Worm (Caenorhabditis elegans) whole organism, L2 larva: ENCODE data around the gene hsp-6.

ENCODE experiments used
- C34F6.9 ChIP-seq: fragments of 150-350 bp; optimal IDR thresholded peaks from 2 replicates; lab custom pipeline; 2014; ENCODE audit warnings: missing biosample characterization, missing genetic modification characterization
- F13H6.1 ChIP-seq: sonication (generic microtip); optimal IDR thresholded peaks from 2 replicates; lab custom pipeline; 2016; ENCODE audit warnings: missing genetic modification characterization, missing compliant biosample characterization
- R02D3.7 ChIP-seq: fragments of 150-350 bp; optimal IDR thresholded peaks from 2 replicates; lab custom pipeline; 2014; ENCODE audit warnings: missing biosample characterization, missing genetic modification characterization
- Y55F3AM.14 ChIP-seq: fragments of 200-800 bp; sonication (Bioruptor generic); optimal IDR thresholded peaks from 2 replicates; lab custom pipeline; 2018; ENCODE audit warnings: mild to moderate bottlenecking, missing genetic modification characterization, missing compliant biosample characterization
- ZK546.5 ChIP-seq: sonication (generic microtip); optimal IDR thresholded peaks from 2 replicates; lab custom pipeline; 2017; ENCODE audit warnings: missing biosample characterization, missing genetic modification characterization
- alr-1 ChIP-seq: fragments of 150-350 bp; optimal IDR thresholded peaks from 2 replicates; lab custom pipeline; 2014; ENCODE audit warnings: missing biosample characterization, missing genetic modification characterization
- aly-2 ChIP-seq: fragments of 150-350 bp; optimal IDR thresholded peaks from 2 replicates; lab custom pipeline; 2014; ENCODE audit warnings: missing biosample characterization, missing genetic modification characterization
- ama-1 ChIP-seq: fragments of 150-350 bp; optimal IDR thresholded peaks from 2 replicates; lab custom pipeline; 2018; ENCODE audit warnings: inconsistent platforms
- blmp-1 ChIP-seq: sonication (generic microtip); optimal IDR thresholded peaks from 2 replicates; lab custom pipeline; 2017; ENCODE audit warnings: missing genetic modification characterization, mild to moderate bottlenecking, missing compliant biosample characterization, antibody characterized with exemption, moderate library complexity; ENCODE audit not compliant: insufficient read depth
- ceh-16 ChIP-seq: fragments of 150-350 bp; optimal IDR thresholded peaks from 2 replicates; lab custom pipeline; 2014; ENCODE audit warnings: missing biosample characterization, missing genetic modification characterization
- ceh-82 ChIP-seq: fragments of 150-350 bp; optimal IDR thresholded peaks from 2 replicates; lab custom pipeline; 2014; ENCODE audit warnings: missing biosample characterization, missing genetic modification characterization
- crh-2 ChIP-seq: sonication (generic microtip); optimal IDR thresholded peaks from 2 replicates; lab custom pipeline; 2017; ENCODE audit warnings: missing biosample characterization, missing genetic modification characterization
- dmd-4 ChIP-seq: sonication (generic microtip); optimal IDR thresholded peaks from 2 replicates; lab custom pipeline; 2017; ENCODE audit warnings: missing biosample characterization, missing genetic modification characterization
- egl-27 ChIP-seq: sonication (generic microtip); optimal IDR thresholded peaks from 3 replicates; lab custom pipeline; 2017; ENCODE audit warnings: missing biosample characterization, missing genetic modification reagents, missing genetic modification characterization
- elt-1 ChIP-seq: fragments of 150-350 bp; optimal IDR thresholded peaks from 2 replicates; lab custom pipeline; 2014; ENCODE audit warnings: missing biosample characterization, missing genetic modification characterization
- elt-3 ChIP-seq: sonication (generic microtip); optimal IDR thresholded peaks from 2 replicates; lab custom pipeline; 2017; ENCODE audit warnings: missing biosample characterization, missing genetic modification characterization
- fos-1 ChIP-seq: fragments of 150-350 bp; optimal IDR thresholded peaks from 2 replicates; lab custom pipeline; 2014; ENCODE audit warnings: missing biosample characterization, missing genetic modification characterization
- gmeb-1 ChIP-seq: fragments of 150-350 bp; optimal IDR thresholded peaks from 2 replicates; lab custom pipeline; 2014; ENCODE audit warnings: missing biosample characterization, missing genetic modification characterization
- lin-11 ChIP-seq: fragments of 150-350 bp; sonication (generic microtip); optimal IDR thresholded peaks from 2 replicates; lab custom pipeline; 2014; ENCODE audit warnings: missing biosample characterization, missing genetic modification characterization, inconsistent platforms, mixed read lengths
- lin-13 ChIP-seq: fragments of 150-350 bp; optimal IDR thresholded peaks from 2 replicates; lab custom pipeline; 2014; ENCODE audit warnings: missing biosample characterization, missing genetic modification reagents, missing genetic modification characterization
- lin-39 ChIP-seq: fragments of 150-350 bp; optimal IDR thresholded peaks from 2 replicates; lab custom pipeline; 2014; ENCODE audit warnings: missing biosample characterization, missing genetic modification reagents, missing genetic modification characterization
- lsy-2 ChIP-seq, 2 experiments: fragments of 150-350 bp in 1 of 2; sonication (generic microtip) in 1 of 2; optimal IDR thresholded peaks; 2 replicates each; lab custom pipeline; 2014 to 2017; ENCODE audit warnings: missing biosample characterization in 2 of 2, missing genetic modification characterization in 2 of 2
- mab-5 ChIP-seq: fragments of 150-350 bp; optimal IDR thresholded peaks from 2 replicates; lab custom pipeline; 2014; ENCODE audit warnings: missing biosample characterization, missing genetic modification characterization
- mdl-1 ChIP-seq, 2 experiments: fragments of 150-350 bp in 1 of 2; sonication (generic microtip) in 1 of 2; optimal IDR thresholded peaks; 2 replicates each; lab custom pipeline; 2017; ENCODE audit warnings: missing biosample characterization in 2 of 2, missing genetic modification characterization in 2 of 2
- nhr-10 ChIP-seq: sonication (generic microtip); optimal IDR thresholded peaks from 2 replicates; lab custom pipeline; 2017; ENCODE audit warnings: missing biosample characterization, missing genetic modification characterization
- nhr-11 ChIP-seq: fragments of 150-350 bp; optimal IDR thresholded peaks from 2 replicates; lab custom pipeline; 2014; ENCODE audit warnings: missing biosample characterization, missing genetic modification characterization
- nhr-12 ChIP-seq: fragments of 150-350 bp; optimal IDR thresholded peaks from 2 replicates; lab custom pipeline; 2014; ENCODE audit warnings: missing biosample characterization, missing genetic modification characterization
- nhr-129 ChIP-seq: fragments of 150-350 bp; optimal IDR thresholded peaks from 2 replicates; lab custom pipeline; 2014; ENCODE audit warnings: missing biosample characterization, missing genetic modification characterization
- nhr-21 ChIP-seq: fragments of 150-350 bp; optimal IDR thresholded peaks from 2 replicates; lab custom pipeline; 2014; ENCODE audit warnings: missing biosample characterization, missing genetic modification characterization
- nhr-23 ChIP-seq: fragments of 150-350 bp; optimal IDR thresholded peaks from 2 replicates; lab custom pipeline; 2014; ENCODE audit warnings: missing biosample characterization, missing genetic modification reagents, missing genetic modification characterization
- nhr-237 ChIP-seq: fragments of 150-350 bp; optimal IDR thresholded peaks from 2 replicates; lab custom pipeline; 2014; ENCODE audit warnings: missing biosample characterization, missing genetic modification characterization
- nhr-25 ChIP-seq: fragments of 150-350 bp; sonication (generic microtip); optimal IDR thresholded peaks from 3 replicates; lab custom pipeline; 2014; ENCODE audit warnings: missing biosample characterization, missing genetic modification characterization
- nhr-6 ChIP-seq: fragments of 150-350 bp; optimal IDR thresholded peaks from 2 replicates; lab custom pipeline; 2014; ENCODE audit warnings: missing biosample characterization, missing genetic modification characterization
- nhr-77 ChIP-seq: fragments of 150-350 bp; optimal IDR thresholded peaks from 2 replicates; lab custom pipeline; 2014; ENCODE audit warnings: missing biosample characterization, missing genetic modification characterization
- peb-1 ChIP-seq: fragments of 150-350 bp; optimal IDR thresholded peaks from 2 replicates; lab custom pipeline; 2014; ENCODE audit warnings: missing biosample characterization, missing genetic modification characterization
- skn-1 ChIP-seq: sonication (generic microtip); optimal IDR thresholded peaks from 2 replicates; lab custom pipeline; 2017; ENCODE audit warnings: missing biosample characterization, missing genetic modification characterization
- sma-3 ChIP-seq: sonication (generic microtip); optimal IDR thresholded peaks from 2 replicates; lab custom pipeline; 2016; ENCODE audit warnings: missing genetic modification reagents, missing genetic modification characterization, missing compliant biosample characterization
- sma-9 ChIP-seq, 2 experiments: fragments of 150-350 bp in 1 of 2; sonication (generic microtip) in 1 of 2; optimal IDR thresholded peaks; 2 replicates each; lab custom pipeline; 2014 to 2016; ENCODE audit warnings: missing genetic modification characterization in 2 of 2, mild to moderate bottlenecking in 1 of 2, missing biosample characterization in 1 of 2, missing compliant biosample characterization in 1 of 2, missing genetic modification reagents in 1 of 2, moderate library complexity in 1 of 2
- snpc-4 ChIP-seq: fragments of 150-350 bp; optimal IDR thresholded peaks from 2 replicates; lab custom pipeline; 2014; ENCODE audit warnings: missing biosample characterization, missing genetic modification characterization
- unc-55 ChIP-seq: fragments of 150-350 bp; sonication (generic microtip); optimal IDR thresholded peaks from 3 replicates; lab custom pipeline; 2014; ENCODE audit warnings: missing biosample characterization, missing genetic modification reagents, missing genetic modification characterization
- zag-1 ChIP-seq: fragments of 150-350 bp; optimal IDR thresholded peaks from 2 replicates; lab custom pipeline; 2014; ENCODE audit warnings: missing biosample characterization, missing genetic modification characterization
- ztf-1 ChIP-seq: fragments of 200-800 bp; sonication (Bioruptor generic); conservative IDR thresholded peaks from 2 replicates; pipeline ENCODE4 v1.3.6; 2022; ENCODE audit warnings: missing genetic modification characterization, missing compliant biosample characterization
- ztf-11 ChIP-seq: sonication (generic microtip); optimal IDR thresholded peaks from 2 replicates; lab custom pipeline; 2017; ENCODE audit warnings: missing biosample characterization, missing genetic modification characterization
- ztf-4 ChIP-seq: fragments of 150-350 bp; optimal IDR thresholded peaks from 2 replicates; lab custom pipeline; 2014; ENCODE audit warnings: missing biosample characterization, missing genetic modification characterization

Gene hsp-6

DNA sequence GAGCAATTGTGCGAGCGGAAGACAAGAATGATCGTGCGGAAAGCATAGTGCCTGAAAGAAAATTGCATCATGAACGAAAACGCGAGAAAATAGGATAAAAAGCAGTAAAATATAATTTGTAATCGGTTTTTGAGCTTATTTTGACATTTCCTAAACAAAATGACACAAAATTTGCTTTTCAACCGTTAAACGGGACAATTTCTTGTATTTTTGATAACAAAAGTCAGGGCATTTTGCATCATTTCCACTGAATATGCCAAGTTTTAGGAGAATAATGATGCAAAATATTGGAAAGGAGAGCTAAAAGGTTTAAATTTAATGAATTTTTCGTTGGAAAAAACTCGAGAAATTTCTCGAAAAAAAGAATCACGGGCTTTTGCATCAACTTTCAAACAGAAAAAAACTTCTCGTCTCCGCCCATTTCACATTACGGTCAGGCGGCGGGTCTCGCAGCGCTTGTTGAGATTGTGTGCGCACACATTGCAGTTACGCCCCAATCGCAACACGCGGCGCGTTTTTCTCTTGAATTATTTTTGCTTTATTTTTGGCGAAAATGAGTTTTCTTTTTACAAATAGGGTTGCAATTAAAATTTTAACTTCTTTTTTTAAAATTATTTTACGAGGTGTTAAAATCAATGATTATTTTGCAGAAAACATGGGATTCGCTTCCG, at the start of gene hsp-6, which contains the start of gene C37H5.5:
TSS of gene hsp-6 (minus strand) at position 51 of the 671 bp plus-strand sequence.
TSS of gene C37H5.5 (plus strand) at position 651 of the 671 bp plus-strand sequence.
- TF ChIP-seq nhr-129 (peak; percentile 78), sma-3 (GFP tag; lab: Kevin White, UChicago) (peak; percentile 84), elt-3 (no peak), C34F6.9 (tag; lab: Kevin White, UChicago) (peak; percentile 70), gmeb-1 (peak; percentile 79), nhr-11 (no peak), ZK546.5 (no peak), nhr-237 (tag; lab: Kevin White, UChicago) (no peak), ceh-16 (tag; lab: Kevin White, UChicago) (peak; percentile 61), elt-1 (tag; lab: Kevin White, UChicago) (no peak), unc-55 (GFP tag; lab: Kevin White, UChicago) (peak; percentile 96), ama-1 (lab: Kevin White, UChicago) (peak; percentile 31), sma-9 (GFP tag; optimal IDR thresholded peaks at IDR 0.05; lab: Kevin White, UChicago) (peak; percentile 82), sma-9 (tag; optimal IDR thresholded peaks at IDR 0.05; lab: Kevin White, UChicago) (no peak), dmd-4 (tag; lab: Kevin White, UChicago) (no peak), ztf-4 (peak; percentile 75), nhr-12 (tag; lab: Kevin White, UChicago) (no peak), egl-27 (tag; lab: Kevin White, UChicago) (no peak), ztf-1 (GFP tag; lab: Robert Waterston, UW) (no peak), snpc-4 (tag; lab: Kevin White, UChicago) (peak; percentile 39), Y55F3AM.14 (GFP tag; lab: Kevin White, UChicago) (peak; percentile 59), nhr-25 (peak; percentile 68), nhr-77 (tag; lab: Kevin White, UChicago) (no peak), F13H6.1 (tag; lab: Kevin White, UChicago) (peak; percentile 82), alr-1 (no peak), aly-2 (no peak), lin-11 (tag; lab: Kevin White, UChicago) (peak; percentile 89), skn-1 (tag; lab: Kevin White, UChicago) (no peak), ceh-82 (tag; lab: Kevin White, UChicago) (peak; percentile 76), mab-5 (peak; percentile 39), lin-39 (tag; lab: Kevin White, UChicago) (no peak), nhr-21 (tag; lab: Kevin White, UChicago) (peak; percentile 49), nhr-23 (tag; lab: Kevin White, UChicago) (no peak), zag-1 (tag; lab: Kevin White, UChicago) (peak; percentile 49), crh-2 (peak; percentile 88), mdl-1 (tag; optimal IDR thresholded peaks at IDR 0.05; lab: Kevin White, UChicago) (peak in 1 of 2 experiments; percentile 10), ztf-11 (tag; lab: Kevin White, UChicago) (no peak), lsy-2 (tag; optimal IDR thresholded peaks at IDR 0.05; lab: Kevin White, UChicago) (peak; percentile 42 to 92), blmp-1 (peak; percentile 36), lin-13 (GFP tag; lab: Kevin White, UChicago) (peak; percentile 80), fos-1 (tag; lab: Kevin White, UChicago) (peak; percentile 70), nhr-10 (no peak)

ce11 chrV:4871992-4872391, 45.4 kb upstream of the hsp-6 start, which contains the start of gene srd-33:
TSS of gene srd-33 (plus strand) at chrV:4872292.
- TF ChIP-seq fos-1 (tag; lab: Kevin White, UChicago) (no peak), nhr-6 (tag; lab: Kevin White, UChicago) (no peak), lsy-2 (tag; optimal IDR thresholded peaks at IDR 0.05; lab: Kevin White, UChicago) (no peak), ama-1 (lab: Kevin White, UChicago) (no peak), ztf-1 (GFP tag; lab: Robert Waterston, UW) (no peak), nhr-25 (no peak), elt-1 (tag; lab: Kevin White, UChicago) (no peak), zag-1 (tag; lab: Kevin White, UChicago) (no peak), alr-1 (no peak), mab-5 (no peak), gmeb-1 (no peak), R02D3.7 (tag; lab: Kevin White, UChicago) (no peak), lin-11 (tag; lab: Kevin White, UChicago) (no peak), Y55F3AM.14 (GFP tag; lab: Kevin White, UChicago) (no peak), peb-1 (tag; lab: Kevin White, UChicago) (no peak)
